Worm (Caenorhabditis elegans) whole organism, young adult: ENCODE results near the gene D1022.4.

ENCODE experiments used
- B0336.3 ChIP-seq: fragments of 200-800 bp; sonication (Bioruptor generic); IDR thresholded peaks from 2 replicates; pipeline ENCODE4 v1.3.6; 2022; ENCODE audit warnings: missing genetic modification characterization, missing compliant biosample characterization
- K11D2.4 ChIP-seq: fragments of 200-800 bp; sonication (Bioruptor generic); IDR thresholded peaks from 2 replicates; pipeline ENCODE4 v1.3.6; 2022; ENCODE audit warnings: missing genetic modification reagents, missing genetic modification characterization, missing compliant biosample characterization
- dpl-1 ChIP-seq: fragments of 150-350 bp; optimal IDR thresholded peaks from 2 replicates; lab custom pipeline; 2014; ENCODE audit warnings: missing biosample characterization, missing genetic modification reagents, missing genetic modification characterization
- gei-17 ChIP-seq: fragments of 200-800 bp; sonication (Bioruptor generic); optimal IDR thresholded peaks from 2 replicates; lab custom pipeline; 2018; ENCODE audit warnings: mild to moderate bottlenecking, missing genetic modification characterization, missing compliant biosample characterization
- him-1 ChIP-seq: sonication (generic microtip); optimal IDR thresholded peaks from 2 replicates; lab custom pipeline; 2016; ENCODE audit warnings: missing genotype, missing genetic modification reagents, missing genetic modification characterization, missing compliant biosample characterization
- hlh-26 ChIP-seq: fragments of 200-800 bp; sonication (Bioruptor generic); conservative IDR thresholded peaks from 2 replicates; pipeline ENCODE4 v1.3.6; 2022; ENCODE audit warnings: missing genetic modification reagents, missing genetic modification characterization, missing compliant biosample characterization
- nhr-120 ChIP-seq: fragments of 200-800 bp; sonication (Bioruptor generic); IDR thresholded peaks from 2 replicates; pipeline ENCODE4 v1.3.6; 2022; ENCODE audit warnings: missing genetic modification characterization, missing compliant biosample characterization
- nhr-179 ChIP-seq: sonication (generic microtip); optimal IDR thresholded peaks from 2 replicates; lab custom pipeline; 2016; ENCODE audit warnings: mild to moderate bottlenecking, missing genetic modification characterization, missing compliant biosample characterization
- unc-62 ChIP-seq: fragments of 150-350 bp; optimal IDR thresholded peaks from 2 replicates; lab custom pipeline; 2014; ENCODE audit warnings: missing biosample characterization, missing genetic modification reagents, missing genetic modification characterization

DNA sequence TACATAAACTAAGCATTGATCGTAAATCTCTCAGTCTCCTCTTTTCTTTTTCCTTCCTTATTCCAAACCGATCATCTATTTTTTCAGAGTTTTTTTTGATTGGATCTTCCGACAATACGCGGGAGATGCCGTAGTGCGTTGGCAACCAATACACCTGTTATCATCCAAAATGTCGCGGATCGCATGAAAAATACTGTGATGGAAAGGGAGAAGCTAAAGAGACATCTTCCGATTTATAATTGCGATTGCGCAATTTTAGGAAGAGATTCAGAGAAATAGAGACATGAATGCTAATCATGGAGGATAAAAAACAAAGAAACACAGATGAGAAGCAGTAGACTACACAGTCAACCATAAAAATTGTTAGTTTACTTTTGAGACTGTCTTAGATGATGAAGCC lies 50.7 kb downstream of the D1022.4 start:
- no peak for TF ChIP-seq B0336.3
- no peak for TF ChIP-seq K11D2.4 (GFP tag; lab: Robert Waterston, UW)
- no peak for TF ChIP-seq nhr-120 (GFP tag; lab: Robert Waterston, UW)
- TF ChIP-seq him-1 (tag; lab: Kevin White, UChicago) = no peak
- TF ChIP-seq gei-17 (GFP tag; lab: Kevin White, UChicago) = no peak
- no peak for TF ChIP-seq dpl-1
- no peak for TF ChIP-seq unc-62 (GFP tag; lab: Kevin White, UChicago)
- TF ChIP-seq nhr-179 (tag; lab: Kevin White, UChicago) = no peak
- no peak for TF ChIP-seq hlh-26 (GFP tag; lab: Robert Waterston, UW)
